Worm (Caenorhabditis elegans) whole organism, L3 larva: ENCODE data around the gene F19G12.4.

Experiments used
- R02D3.7 ChIP-seq: fragments of 150-350 bp; optimal IDR thresholded peaks from 2 replicates; lab custom pipeline; 2014; ENCODE audit warnings: missing biosample characterization, missing genetic modification characterization
- ZK546.5 ChIP-seq: sonication (generic microtip); optimal IDR thresholded peaks from 2 replicates; lab custom pipeline; 2017; ENCODE audit warnings: missing biosample characterization, missing genetic modification characterization
- aly-2 ChIP-seq: fragments of 150-350 bp; optimal IDR thresholded peaks from 2 replicates; lab custom pipeline; 2014; ENCODE audit warnings: missing biosample characterization, missing genetic modification characterization
- ama-1 ChIP-seq: fragments of 150-350 bp; optimal IDR thresholded peaks from 2 replicates; lab custom pipeline; 2018
- ceh-16 ChIP-seq: sonication (generic microtip); optimal IDR thresholded peaks from 2 replicates; lab custom pipeline; 2017; ENCODE audit warnings: missing biosample characterization, missing genetic modification characterization
- ceh-28 ChIP-seq: fragments of 150-350 bp; optimal IDR thresholded peaks from 2 replicates; lab custom pipeline; 2014; ENCODE audit warnings: missing biosample characterization, missing genetic modification reagents, missing genetic modification characterization
- ceh-82 ChIP-seq: fragments of 150-350 bp; optimal IDR thresholded peaks from 2 replicates; lab custom pipeline; 2014; ENCODE audit warnings: missing biosample characterization, missing genetic modification characterization
- ceh-9 ChIP-seq: sonication (generic microtip); optimal IDR thresholded peaks from 2 replicates; lab custom pipeline; 2018; ENCODE audit warnings: missing biosample characterization, missing genetic modification characterization
- daf-12 ChIP-seq: fragments of 150-350 bp; optimal IDR thresholded peaks from 2 replicates; lab custom pipeline; 2014; ENCODE audit warnings: missing biosample characterization, missing genetic modification reagents, missing genetic modification characterization
- egl-27 ChIP-seq: sonication (generic microtip); optimal IDR thresholded peaks from 4 replicates; lab custom pipeline; 2017; ENCODE audit warnings: missing biosample characterization, missing genetic modification reagents, missing genetic modification characterization
- egl-5 ChIP-seq: fragments of 150-350 bp; optimal IDR thresholded peaks from 2 replicates; lab custom pipeline; 2017; ENCODE audit warnings: missing biosample characterization, missing genetic modification reagents, missing genetic modification characterization, inconsistent platforms
- elt-1 ChIP-seq: fragments of 150-350 bp; optimal IDR thresholded peaks from 2 replicates; lab custom pipeline; 2014; ENCODE audit warnings: missing biosample characterization, missing genetic modification characterization
- elt-2 ChIP-seq: sonication (generic microtip); optimal IDR thresholded peaks from 2 replicates; lab custom pipeline; 2016; ENCODE audit warnings: missing genetic modification reagents, mild to moderate bottlenecking, missing genetic modification characterization, missing compliant biosample characterization
- elt-3 ChIP-seq, 3 experiments: fragments of 150-350 bp in 1 of 3; sonication (generic microtip) in 2 of 3; optimal IDR thresholded peaks; 2 replicates in 2 of 3; 4 replicates in 1 of 3; lab custom pipeline; 2014 to 2017; ENCODE audit warnings: missing biosample characterization in 3 of 3, missing genetic modification characterization in 3 of 3
- eor-1 ChIP-seq, 2 experiments: fragments of 150-350 bp; optimal IDR thresholded peaks; 2 replicates each; lab custom pipeline; 2014 to 2018; ENCODE audit warnings: missing biosample characterization in 2 of 2, missing genetic modification characterization in 2 of 2
- fkh-10 ChIP-seq: sonication (generic microtip); optimal IDR thresholded peaks from 2 replicates; lab custom pipeline; 2017; ENCODE audit warnings: missing biosample characterization, missing genetic modification reagents, missing genetic modification characterization
- fkh-2 ChIP-seq: fragments of 150-350 bp; optimal IDR thresholded peaks from 2 replicates; lab custom pipeline; 2014; ENCODE audit warnings: missing biosample characterization, missing genetic modification reagents, missing genetic modification characterization
- fos-1 ChIP-seq: fragments of 150-350 bp; optimal IDR thresholded peaks from 2 replicates; lab custom pipeline; 2014; ENCODE audit warnings: missing biosample characterization, missing genetic modification characterization
- hmg-11 ChIP-seq: sonication (generic microtip); optimal IDR thresholded peaks from 2 replicates; lab custom pipeline; 2016; ENCODE audit warnings: missing genetic modification characterization, missing compliant biosample characterization
- jun-1 ChIP-seq: fragments of 150-350 bp; optimal IDR thresholded peaks from 2 replicates; lab custom pipeline; 2014; ENCODE audit warnings: missing biosample characterization, missing genetic modification reagents, missing genetic modification characterization
- lin-15B ChIP-seq: fragments of 150-350 bp; optimal IDR thresholded peaks from 2 replicates; lab custom pipeline; 2014; ENCODE audit warnings: missing biosample characterization, missing genetic modification characterization
- lin-39 ChIP-seq: fragments of 150-350 bp; optimal IDR thresholded peaks from 2 replicates; lab custom pipeline; 2018; ENCODE audit warnings: missing biosample characterization, missing genetic modification reagents, missing genetic modification characterization
- lsy-12 ChIP-seq: sonication (generic microtip); optimal IDR thresholded peaks from 2 replicates; lab custom pipeline; 2016; ENCODE audit warnings: mild to moderate bottlenecking, missing genetic modification characterization, missing compliant biosample characterization
- mdl-1 ChIP-seq: fragments of 150-350 bp; optimal IDR thresholded peaks from 2 replicates; lab custom pipeline; 2014; ENCODE audit warnings: missing biosample characterization, missing genetic modification characterization
- mml-1 ChIP-seq: fragments of 150-350 bp; sonication (generic microtip); optimal IDR thresholded peaks from 3 replicates; lab custom pipeline; 2014; ENCODE audit warnings: missing biosample characterization, missing genetic modification characterization
- nfya-1 ChIP-seq: sonication (generic microtip); optimal IDR thresholded peaks from 2 replicates; lab custom pipeline; 2017; ENCODE audit warnings: missing genetic modification characterization, mild to moderate bottlenecking, missing compliant biosample characterization, antibody characterized with exemption, moderate library complexity; ENCODE audit not compliant: insufficient read depth
- nhr-11 ChIP-seq: fragments of 150-350 bp; optimal IDR thresholded peaks from 2 replicates; lab custom pipeline; 2014; ENCODE audit warnings: missing biosample characterization, missing genetic modification characterization
- nhr-12 ChIP-seq: fragments of 150-350 bp; optimal IDR thresholded peaks from 2 replicates; lab custom pipeline; 2014; ENCODE audit warnings: missing biosample characterization, missing genetic modification characterization
- nhr-23 ChIP-seq: fragments of 150-350 bp; optimal IDR thresholded peaks from 2 replicates; lab custom pipeline; 2014; ENCODE audit warnings: missing biosample characterization, missing genetic modification reagents, missing genetic modification characterization
- nhr-237 ChIP-seq: fragments of 150-350 bp; optimal IDR thresholded peaks from 2 replicates; lab custom pipeline; 2014; ENCODE audit warnings: missing biosample characterization, missing genetic modification characterization
- nhr-25 ChIP-seq: sonication (generic microtip); optimal IDR thresholded peaks from 2 replicates; lab custom pipeline; 2017; ENCODE audit warnings: missing biosample characterization, missing genetic modification characterization
- nhr-28 ChIP-seq: fragments of 150-350 bp; optimal IDR thresholded peaks from 2 replicates; lab custom pipeline; 2014; ENCODE audit warnings: missing biosample characterization, missing genetic modification characterization
- nhr-43 ChIP-seq: sonication (generic microtip); optimal IDR thresholded peaks from 2 replicates; lab custom pipeline; 2016; ENCODE audit warnings: mild to moderate bottlenecking, missing genetic modification characterization, missing compliant biosample characterization; ENCODE audit not compliant: poor library complexity, severe bottlenecking
- nhr-67 ChIP-seq: fragments of 150-350 bp; optimal IDR thresholded peaks from 2 replicates; lab custom pipeline; 2014; ENCODE audit warnings: missing biosample characterization, missing genetic modification characterization
- nhr-76 ChIP-seq: fragments of 150-350 bp; sonication (generic microtip); optimal IDR thresholded peaks from 5 replicates; lab custom pipeline; 2014; ENCODE audit warnings: missing biosample characterization, missing genetic modification characterization
- nhr-77 ChIP-seq: fragments of 150-350 bp; optimal IDR thresholded peaks from 2 replicates; lab custom pipeline; 2014; ENCODE audit warnings: missing biosample characterization, missing genetic modification characterization
- pha-4 ChIP-seq: fragments of 150-350 bp; optimal IDR thresholded peaks from 2 replicates; lab custom pipeline; 2014; ENCODE audit warnings: missing biosample characterization, missing genetic modification reagents, missing genetic modification characterization
- pqm-1 ChIP-seq: fragments of 150-350 bp; optimal IDR thresholded peaks from 2 replicates; lab custom pipeline; 2017; ENCODE audit warnings: missing biosample characterization, missing genetic modification characterization, inconsistent platforms
- sea-2 ChIP-seq: fragments of 150-350 bp; sonication (generic microtip); optimal IDR thresholded peaks from 4 replicates; lab custom pipeline; 2014; ENCODE audit warnings: missing biosample characterization, missing genetic modification reagents, missing genetic modification characterization
- skn-1 ChIP-seq: fragments of 150-350 bp; optimal IDR thresholded peaks from 2 replicates; lab custom pipeline; 2014; ENCODE audit warnings: missing biosample characterization, missing genetic modification characterization
- snpc-4 ChIP-seq: fragments of 150-350 bp; optimal IDR thresholded peaks from 2 replicates; lab custom pipeline; 2014; ENCODE audit warnings: missing biosample characterization, missing genetic modification characterization
- tbx-2 ChIP-seq: sonication (generic microtip); optimal IDR thresholded peaks from 2 replicates; lab custom pipeline; 2016; ENCODE audit warnings: mild to moderate bottlenecking, missing genetic modification characterization, missing compliant biosample characterization
- unc-39 ChIP-seq: sonication (generic microtip); optimal IDR thresholded peaks from 4 replicates; lab custom pipeline; 2017; ENCODE audit warnings: missing biosample characterization, missing genetic modification characterization
- unc-62 ChIP-seq: fragments of 150-350 bp; sonication (generic microtip); optimal IDR thresholded peaks from 4 replicates; lab custom pipeline; 2014; ENCODE audit warnings: missing biosample characterization, missing genetic modification reagents, missing genetic modification characterization
- zag-1 ChIP-seq: fragments of 150-350 bp; optimal IDR thresholded peaks from 2 replicates; lab custom pipeline; 2014; ENCODE audit warnings: missing biosample characterization, missing genetic modification characterization
- ztf-11 ChIP-seq: fragments of 150-350 bp; optimal IDR thresholded peaks from 2 replicates; lab custom pipeline; 2014; ENCODE audit warnings: missing biosample characterization, missing genetic modification characterization
- ztf-4 ChIP-seq: fragments of 150-350 bp; optimal IDR thresholded peaks from 2 replicates; lab custom pipeline; 2014; ENCODE audit warnings: missing biosample characterization, missing genetic modification characterization

The F19G12.4 gene

ce11 chrX:1446593-1447141, 29.6 kb downstream of the F19G12.4 start, which contains the start of gene zfp-3:
zfp-3 (minus strand) TSS chrX:1446643.
- peak; percentile 82 for TF ChIP-seq snpc-4 (tag; lab: Kevin White, UChicago)
- TF ChIP-seq ama-1 (lab: Kevin White, UChicago), result peak; percentile 62
- no peak for TF ChIP-seq zag-1 (tag; lab: Kevin White, UChicago)
- TF ChIP-seq mdl-1 (tag; lab: Kevin White, UChicago), result peak; percentile 91
- TF ChIP-seq unc-62 (GFP tag; lab: Kevin White, UChicago), result peak; percentile 90
- TF ChIP-seq nhr-11 (tag; lab: Kevin White, UChicago), result peak; percentile 71
- TF ChIP-seq ztf-11 (tag; lab: Kevin White, UChicago), result no peak
- no peak for TF ChIP-seq nhr-28 (tag; lab: Kevin White, UChicago)
- TF ChIP-seq egl-27 (tag; lab: Kevin White, UChicago), result peak; percentile 89
- TF ChIP-seq hmg-11, result peak; percentile 99
- TF ChIP-seq aly-2, result no peak
- peak; percentile 83 for TF ChIP-seq lsy-12 (tag; lab: Kevin White, UChicago)
- peak; percentile 93 for TF ChIP-seq nhr-23 (tag; lab: Kevin White, UChicago)
- TF ChIP-seq ceh-16 (tag; lab: Kevin White, UChicago), result no peak
- peak; percentile 78 for TF ChIP-seq sea-2 (GFP tag; lab: Kevin White, UChicago)
- no peak for TF ChIP-seq ztf-4 (tag; lab: Kevin White, UChicago)
- peak; percentile 76 for TF ChIP-seq ceh-82 (tag; lab: Kevin White, UChicago)
- no peak for TF ChIP-seq unc-39 (tag; lab: Kevin White, UChicago)
- no peak for TF ChIP-seq nhr-76
- TF ChIP-seq fkh-10 (GFP tag; lab: Kevin White, UChicago), result peak; percentile 88
- TF ChIP-seq daf-12 (tag; lab: Kevin White, UChicago), result no peak
- TF ChIP-seq elt-2, result peak; percentile 82
- TF ChIP-seq fos-1 (tag; lab: Kevin White, UChicago), result peak; percentile 73
- peak; percentile 87 for TF ChIP-seq tbx-2 (tag; lab: Kevin White, UChicago)
- TF ChIP-seq nhr-237 (tag; lab: Kevin White, UChicago), result no peak
- no peak for TF ChIP-seq ceh-9
- no peak for TF ChIP-seq nhr-67 (tag; lab: Kevin White, UChicago)
- TF ChIP-seq nhr-12 (tag; lab: Kevin White, UChicago), result no peak
- no peak for TF ChIP-seq fkh-2 (tag; lab: Kevin White, UChicago)
- TF ChIP-seq elt-1, result peak; percentile 61
- peak; percentile 95 for TF ChIP-seq ceh-28
- TF ChIP-seq nfya-1, result peak; percentile 97
- no peak for TF ChIP-seq eor-1 (tag; optimal IDR thresholded peaks at IDR 0.05; lab: Kevin White, UChicago)
- peak; percentile 81 for TF ChIP-seq pqm-1 (tag; lab: Kevin White, UChicago)
- peak; percentile 93 for TF ChIP-seq nhr-25 (tag; lab: Kevin White, UChicago)
- TF ChIP-seq skn-1, result peak; percentile 91
- TF ChIP-seq mml-1 (tag; lab: Kevin White, UChicago), result peak; percentile 17
- peak; percentile 79 for TF ChIP-seq egl-5 (tag; lab: Kevin White, UChicago)
- peak; percentile 14 for TF ChIP-seq ZK546.5
- TF ChIP-seq lin-15B, result peak; percentile 87
- peak; percentile 77 for TF ChIP-seq nhr-77 (tag; lab: Kevin White, UChicago)
- TF ChIP-seq nhr-43 (tag; lab: Kevin White, UChicago), result peak; percentile 86
- peak in 1 of 3 experiments; percentile 20 for TF ChIP-seq elt-3 (tag; optimal IDR thresholded peaks at IDR 0.05; lab: Kevin White, UChicago)
- TF ChIP-seq jun-1 (tag; lab: Kevin White, UChicago), result peak; percentile 98
- TF ChIP-seq R02D3.7 (tag; lab: Kevin White, UChicago), result peak; percentile 78
- TF ChIP-seq lin-39 (tag; lab: Kevin White, UChicago), result peak; percentile 97
- peak; percentile 96 for TF ChIP-seq pha-4 (tag; lab: Kevin White, UChicago)
- TF ChIP-seq, all 47 proteins: peak for 32
